Worm (Caenorhabditis elegans) whole organism, L4 larva: ENCODE measurements around the gene W02A2.12.
A peak's percentile ranks its signal among the peaks of the same experiment; 100 is the strongest.

ENCODE experiments used
- F10B5.3 ChIP-seq: sonication (generic microtip); optimal IDR thresholded peaks from 2 replicates; lab custom pipeline; 2016; ENCODE audit warnings: mild to moderate bottlenecking, missing genetic modification characterization, missing compliant biosample characterization
- T20F7.1 ChIP-seq: fragments of 200-800 bp; sonication (Bioruptor generic); optimal IDR thresholded peaks from 2 replicates; lab custom pipeline; 2018; ENCODE audit warnings: mild to moderate bottlenecking, missing genetic modification characterization, missing compliant biosample characterization
- Y105C5A.15 ChIP-seq: fragments of 200-800 bp; sonication (Bioruptor generic); IDR thresholded peaks from 2 replicates; pipeline ENCODE4 v1.3.6; 2022; ENCODE audit warnings: missing genetic modification characterization, missing compliant biosample characterization
- Y5F2A.4 ChIP-seq: fragments of 200-800 bp; sonication (Bioruptor generic); optimal IDR thresholded peaks from 2 replicates; lab custom pipeline; 2018; ENCODE audit warnings: mild to moderate bottlenecking, missing genetic modification characterization, missing compliant biosample characterization
- ZK546.5 ChIP-seq, 2 experiments: sonication (generic microtip); optimal IDR thresholded peaks; 2 replicates each; lab custom pipeline; 2017; ENCODE audit warnings: missing biosample characterization in 2 of 2, missing genetic modification characterization in 2 of 2
- aha-1 ChIP-seq: fragments of 150-350 bp; peaks from one replicate; lab custom pipeline; 2014; ENCODE audit warnings: missing biosample characterization, missing genetic modification characterization
- aly-2 ChIP-seq: sonication (generic microtip); optimal IDR thresholded peaks from 2 replicates; lab custom pipeline; 2018; ENCODE audit warnings: missing biosample characterization, missing genetic modification characterization
- attf-4 ChIP-seq: sonication (generic microtip); optimal IDR thresholded peaks from 3 replicates; lab custom pipeline; 2017; ENCODE audit warnings: missing biosample characterization, missing genetic modification characterization
- ceh-20 ChIP-seq: fragments of 200-800 bp; sonication (Bioruptor generic); IDR thresholded peaks from 2 replicates; pipeline ENCODE4 v1.3.6; 2022; ENCODE audit warnings: missing genetic modification reagents, missing genetic modification characterization, missing compliant biosample characterization
- ceh-32 ChIP-seq: sonication (generic microtip); optimal IDR thresholded peaks from 2 replicates; lab custom pipeline; 2016; ENCODE audit warnings: mild to moderate bottlenecking, missing genetic modification characterization, missing compliant biosample characterization; ENCODE audit not compliant: poor library complexity
- ces-1 ChIP-seq: fragments of 150-350 bp; sonication (generic microtip); optimal IDR thresholded peaks from 4 replicates; lab custom pipeline; 2014; ENCODE audit warnings: missing biosample characterization, missing genetic modification reagents, missing genetic modification characterization
- ctbp-1 ChIP-seq: fragments of 200-800 bp; sonication (Bioruptor generic); IDR thresholded peaks from 2 replicates; pipeline ENCODE4 v1.3.6; 2022; ENCODE audit warnings: missing genetic modification reagents, missing genetic modification characterization, missing compliant biosample characterization
- daf-16 ChIP-seq, 3 experiments: sonication (generic microtip); optimal IDR thresholded peaks; 2 replicates each; lab custom pipeline; 2016 to 2017; ENCODE audit warnings: missing genetic modification characterization in 3 of 3, missing genetic modification reagents in 3 of 3, mild to moderate bottlenecking in 2 of 3, missing compliant biosample characterization in 2 of 3, missing biosample characterization in 1 of 3, moderate library complexity in 1 of 3
- daf-19 ChIP-seq: fragments of 200-800 bp; sonication (Bioruptor generic); conservative IDR thresholded peaks from 2 replicates; pipeline ENCODE4 v1.3.6; 2022; ENCODE audit warnings: missing genetic modification characterization, missing compliant biosample characterization
- dmd-6 ChIP-seq: fragments of 200-800 bp; sonication (Bioruptor generic); IDR thresholded peaks from 2 replicates; pipeline ENCODE4 v1.3.6; 2022; ENCODE audit warnings: missing genetic modification reagents, missing genetic modification characterization, missing compliant biosample characterization
- dmd-8 ChIP-seq: fragments of 200-800 bp; sonication (Bioruptor generic); IDR thresholded peaks from 2 replicates; pipeline ENCODE4 v1.3.6; 2022; ENCODE audit warnings: missing genetic modification characterization, missing compliant biosample characterization
- dmd-9 ChIP-seq: fragments of 200-800 bp; sonication (Bioruptor generic); IDR thresholded peaks from 2 replicates; pipeline ENCODE4 v1.3.6; 2022; ENCODE audit warnings: missing genetic modification reagents, missing genetic modification characterization, missing compliant biosample characterization
- dpl-1 ChIP-seq: fragments of 150-350 bp; optimal IDR thresholded peaks from 2 replicates; lab custom pipeline; 2014; ENCODE audit warnings: missing biosample characterization, missing genetic modification reagents, missing genetic modification characterization
- dve-1 ChIP-seq: sonication (generic microtip); optimal IDR thresholded peaks from 2 replicates; lab custom pipeline; 2017; ENCODE audit warnings: antibody characterized with exemption, mild to moderate bottlenecking, missing genetic modification characterization, missing compliant biosample characterization; ENCODE audit not compliant: insufficient read depth
- egl-43 ChIP-seq: fragments of 200-800 bp; sonication (Bioruptor generic); IDR thresholded peaks from 2 replicates; pipeline ENCODE4 v1.3.6; 2022; ENCODE audit warnings: missing genetic modification reagents, missing genetic modification characterization, missing compliant biosample characterization
- fkh-10 ChIP-seq: fragments of 150-350 bp; optimal IDR thresholded peaks from 2 replicates; lab custom pipeline; 2014; ENCODE audit warnings: missing biosample characterization, missing genetic modification reagents, missing genetic modification characterization
- hmg-1.1 ChIP-seq: fragments of 200-800 bp; sonication (Bioruptor generic); IDR thresholded peaks from 2 replicates; pipeline ENCODE4 v1.3.6; 2022; ENCODE audit warnings: missing genetic modification reagents, missing genetic modification characterization, missing compliant biosample characterization
- lin-13 ChIP-seq: fragments of 150-350 bp; optimal IDR thresholded peaks from 2 replicates; lab custom pipeline; 2014; ENCODE audit warnings: missing biosample characterization, missing genetic modification reagents, missing genetic modification characterization
- lin-15B ChIP-seq: fragments of 150-350 bp; sonication (generic microtip); optimal IDR thresholded peaks from 3 replicates; lab custom pipeline; 2014; ENCODE audit warnings: missing biosample characterization, missing genetic modification characterization
- lin-29 ChIP-seq: fragments of 200-800 bp; sonication (Bioruptor generic); IDR thresholded peaks from 2 replicates; pipeline ENCODE4 v1.3.6; 2022; ENCODE audit warnings: missing genetic modification reagents, missing genetic modification characterization, missing compliant biosample characterization
- lir-3 ChIP-seq: sonication (generic microtip); optimal IDR thresholded peaks from 2 replicates; lab custom pipeline; 2016; ENCODE audit warnings: mild to moderate bottlenecking, missing genetic modification characterization, missing compliant biosample characterization
- lsy-2 ChIP-seq, 2 experiments: fragments of 150-350 bp in 1 of 2; sonication (generic microtip) in 1 of 2; optimal IDR thresholded peaks; 2 replicates each; lab custom pipeline; 2014 to 2017; ENCODE audit warnings: missing biosample characterization in 2 of 2, missing genetic modification characterization in 2 of 2
- madf-9 ChIP-seq: fragments of 200-800 bp; sonication (Bioruptor generic); conservative IDR thresholded peaks from 2 replicates; pipeline ENCODE4 v1.3.6; 2022; ENCODE audit warnings: missing genetic modification reagents, missing genetic modification characterization, missing compliant biosample characterization
- mep-1 ChIP-seq: fragments of 150-350 bp; sonication (generic microtip); optimal IDR thresholded peaks from 3 replicates; lab custom pipeline; 2014; ENCODE audit warnings: missing biosample characterization, missing genetic modification characterization
- mxl-3 ChIP-seq: fragments of 200-800 bp; sonication (Bioruptor generic); optimal IDR thresholded peaks from 2 replicates; lab custom pipeline; 2018; ENCODE audit warnings: mild to moderate bottlenecking, missing genetic modification characterization, missing compliant biosample characterization
- nhr-10 ChIP-seq: fragments of 150-350 bp; optimal IDR thresholded peaks from 2 replicates; lab custom pipeline; 2014; ENCODE audit warnings: missing biosample characterization, missing genetic modification characterization
- nhr-102 ChIP-seq: sonication (generic microtip); optimal IDR thresholded peaks from 2 replicates; lab custom pipeline; 2016; ENCODE audit warnings: mild to moderate bottlenecking, missing genetic modification characterization, moderate library complexity, missing compliant biosample characterization
- nhr-11 ChIP-seq: fragments of 150-350 bp; optimal IDR thresholded peaks from 2 replicates; lab custom pipeline; 2014; ENCODE audit warnings: missing biosample characterization, missing genetic modification characterization
- nhr-237 ChIP-seq: sonication (generic microtip); optimal IDR thresholded peaks from 2 replicates; lab custom pipeline; 2017; ENCODE audit warnings: missing biosample characterization, missing genetic modification characterization
- nhr-25 ChIP-seq: sonication (generic microtip); optimal IDR thresholded peaks from 2 replicates; lab custom pipeline; 2017; ENCODE audit warnings: missing genetic modification characterization, mild to moderate bottlenecking, missing compliant biosample characterization, antibody characterized with exemption, moderate library complexity, borderline replicate concordance; ENCODE audit not compliant: insufficient read depth
- nhr-42 ChIP-seq: fragments of 200-800 bp; sonication (Bioruptor generic); IDR thresholded peaks from 2 replicates; pipeline ENCODE4 v1.3.6; 2022; ENCODE audit warnings: missing genetic modification characterization, missing compliant biosample characterization
- nhr-48 ChIP-seq: sonication (generic microtip); optimal IDR thresholded peaks from 2 replicates; lab custom pipeline; 2016; ENCODE audit warnings: mild to moderate bottlenecking, missing genetic modification characterization, missing compliant biosample characterization
- nhr-6 ChIP-seq: fragments of 150-350 bp; optimal IDR thresholded peaks from 2 replicates; lab custom pipeline; 2014; ENCODE audit warnings: missing biosample characterization, missing genetic modification characterization
- nhr-76 ChIP-seq: fragments of 150-350 bp; optimal IDR thresholded peaks from 2 replicates; lab custom pipeline; 2014; ENCODE audit warnings: missing biosample characterization, missing genetic modification characterization
- saeg-2 ChIP-seq: fragments of 200-800 bp; sonication (Bioruptor generic); IDR thresholded peaks from 2 replicates; pipeline ENCODE4 v1.3.6; 2022; ENCODE audit warnings: missing genetic modification reagents, missing genetic modification characterization, missing compliant biosample characterization
- set-16 ChIP-seq: fragments of 200-800 bp; sonication (Bioruptor generic); IDR thresholded peaks from 2 replicates; pipeline ENCODE4 v1.3.6; 2022; ENCODE audit warnings: missing genetic modification reagents, missing genetic modification characterization, missing compliant biosample characterization
- snpc-4 ChIP-seq: fragments of 150-350 bp; optimal IDR thresholded peaks from 2 replicates; lab custom pipeline; 2014; ENCODE audit warnings: missing biosample characterization, missing genetic modification characterization
- spr-1 ChIP-seq: sonication (generic microtip); optimal IDR thresholded peaks from 2 replicates; lab custom pipeline; 2016; ENCODE audit warnings: mild to moderate bottlenecking, missing genetic modification characterization, missing compliant biosample characterization
- tra-1 ChIP-seq: fragments of 200-800 bp; sonication (Bioruptor generic); IDR thresholded peaks from 2 replicates; pipeline ENCODE4 v1.3.6; 2022; ENCODE audit warnings: missing genetic modification reagents, missing genetic modification characterization, missing compliant biosample characterization
- unc-130 ChIP-seq: sonication (generic microtip); optimal IDR thresholded peaks from 2 replicates; lab custom pipeline; 2016; ENCODE audit warnings: missing genetic modification reagents, missing genetic modification characterization, missing compliant biosample characterization
- unc-39 ChIP-seq: sonication (generic microtip); optimal IDR thresholded peaks from 2 replicates; lab custom pipeline; 2017; ENCODE audit warnings: missing biosample characterization, missing genetic modification characterization
- unc-62 ChIP-seq, 3 experiments: fragments of 150-350 bp in 1 of 3; sonication (generic microtip); optimal IDR thresholded peaks in 2 of 3; peaks in 1 of 3; 1 replicate in 1 of 3; 2 replicates in 2 of 3; lab custom pipeline; 2014 to 2017; ENCODE audit warnings: missing biosample characterization in 3 of 3, missing genetic modification characterization in 3 of 3, missing genetic modification reagents in 3 of 3, missing genotype in 1 of 3
- vab-7 ChIP-seq: fragments of 200-800 bp; sonication (Bioruptor generic); IDR thresholded peaks from 2 replicates; pipeline ENCODE4 v1.3.6; 2022; ENCODE audit warnings: missing genetic modification reagents, missing genetic modification characterization, missing compliant biosample characterization
- zfp-3 ChIP-seq: fragments of 200-800 bp; sonication (Bioruptor generic); conservative IDR thresholded peaks from 2 replicates; pipeline ENCODE4 v1.3.6; 2022; ENCODE audit warnings: missing genetic modification reagents, missing genetic modification characterization, missing compliant biosample characterization
- zip-11 ChIP-seq: fragments of 200-800 bp; sonication (Bioruptor generic); IDR thresholded peaks from 2 replicates; pipeline ENCODE4 v1.3.6; 2022; ENCODE audit warnings: missing genetic modification characterization, missing compliant biosample characterization
- ztf-11 ChIP-seq: fragments of 150-350 bp; optimal IDR thresholded peaks from 2 replicates; lab custom pipeline; 2014; ENCODE audit warnings: missing biosample characterization, missing genetic modification characterization

Gene W02A2.12

ce11 chrIV:13388779-13389178, 40.1 kb upstream of the W02A2.12 start (continued):
- peak; percentile 81 for TF ChIP-seq daf-19 (GFP tag; lab: Robert Waterston, UW)
- TF ChIP-seq Y105C5A.15 (GFP tag; lab: Robert Waterston, UW): no peak
- TF ChIP-seq dve-1 (tag; lab: Kevin White, UChicago): no peak
- no peak for TF ChIP-seq egl-43 (GFP tag; lab: Robert Waterston, UW)
- TF ChIP-seq F10B5.3 (tag; lab: Kevin White, UChicago): no peak
- TF ChIP-seq nhr-237 (tag; lab: Kevin White, UChicago): no peak
- no peak for TF ChIP-seq ztf-11 (tag; lab: Kevin White, UChicago)
- peak; percentile 43 for TF ChIP-seq T20F7.1
- TF ChIP-seq nhr-25: no peak
- TF ChIP-seq mxl-3: no peak
- TF ChIP-seq dmd-6: peak; percentile 30; the same call in 1 of the 2 replicates
- peak; percentile 19 for TF ChIP-seq spr-1
- TF ChIP-seq ZK546.5 (tag; optimal IDR thresholded peaks at IDR 0.05; lab: Kevin White, UChicago): no peak
- peak; percentile 39; the same call in 1 of the 2 replicates for TF ChIP-seq nhr-42
- 0 out of 2 replicates have a peak, but pooled peaks have one; percentile 25 for TF ChIP-seq hmg-1.1 (GFP tag; lab: Robert Waterston, UW)
- no peak for TF ChIP-seq nhr-11
- no peak for TF ChIP-seq lir-3
- no peak for TF ChIP-seq dpl-1
- peak; percentile 83 for TF ChIP-seq mep-1 (tag; lab: Kevin White, UChicago)
- TF ChIP-seq lin-15B (tag; lab: Kevin White, UChicago): no peak
- no peak for TF ChIP-seq aly-2 (tag; lab: Kevin White, UChicago)
- no peak for TF ChIP-seq vab-7 (GFP tag; lab: Robert Waterston, UW)
- TF ChIP-seq snpc-4 (tag; lab: Kevin White, UChicago): no peak
- no peak for TF ChIP-seq saeg-2 (GFP tag; lab: Robert Waterston, UW)
- peak; percentile 95 for TF ChIP-seq aha-1
- TF ChIP-seq set-16: no peak
- TF ChIP-seq nhr-6: no peak
- TF ChIP-seq dmd-9 (GFP tag; lab: Robert Waterston, UW): no peak
- no peak for TF ChIP-seq ceh-32 (tag; lab: Kevin White, UChicago)
- peak; percentile 50; the same call in 1 of the 2 replicates for TF ChIP-seq ctbp-1 (GFP tag; lab: Robert Waterston, UW)
- peak; percentile 49 for TF ChIP-seq nhr-102 (tag; lab: Kevin White, UChicago)
- no peak for TF ChIP-seq madf-9 (GFP tag; lab: Robert Waterston, UW)
- peak in 1 of 2 experiments; percentile 7 for TF ChIP-seq daf-16 (GFP tag; optimal IDR thresholded peaks at IDR 0.05; lab: Kevin White, UChicago)
- TF ChIP-seq daf-16 (tag; optimal IDR thresholded peaks at IDR 0.05; lab: Kevin White, UChicago): no peak
- TF ChIP-seq attf-4: no peak
- TF ChIP-seq unc-39 (tag; lab: Kevin White, UChicago): no peak
- TF ChIP-seq fkh-10 (GFP tag; lab: Kevin White, UChicago): no peak
- peak; percentile 41 for TF ChIP-seq lin-13
- TF ChIP-seq zip-11 (GFP tag; lab: Robert Waterston, UW): no peak
- TF ChIP-seq nhr-48 (tag; lab: Kevin White, UChicago): peak; percentile 56
- peak; percentile 48; the same call in 1 of the 2 replicates for TF ChIP-seq ceh-20 (GFP tag; lab: Robert Waterston, UW)
- TF ChIP-seq unc-62 (GFP tag; optimal IDR thresholded peaks at IDR 0.05 in 1 of 2; lab: Kevin White, UChicago): peak in 1 of 2 experiments; percentile 81
- no peak for TF ChIP-seq unc-62 (tag; optimal IDR thresholded peaks at IDR 0.05; lab: Kevin White, UChicago)
- no peak for TF ChIP-seq nhr-76 (tag; lab: Kevin White, UChicago)
- TF ChIP-seq nhr-10: peak; percentile 90
- no peak for TF ChIP-seq ces-1
- no peak for TF ChIP-seq tra-1 (GFP tag; lab: Robert Waterston, UW)
- peak; percentile 80 for TF ChIP-seq zfp-3 (GFP tag; lab: Robert Waterston, UW)
- no peak for TF ChIP-seq lin-29 (GFP tag; lab: Robert Waterston, UW)
- TF ChIP-seq unc-130 (GFP tag; lab: Kevin White, UChicago): no peak
- 0 out of 2 replicates have a peak, but pooled peaks have one; percentile 35 for TF ChIP-seq dmd-8 (GFP tag; lab: Robert Waterston, UW)
- no peak for TF ChIP-seq Y5F2A.4 (GFP tag; lab: Kevin White, UChicago)
- TF ChIP-seq lsy-2 (tag; optimal IDR thresholded peaks at IDR 0.05; lab: Kevin White, UChicago): peak; percentile 0 to 80
